Fruit fly (Drosophila melanogaster) whole organism, pupa: Measurements from ENCODE around the gene CG6996.

Source experiments
- CG10348 ChIP-seq: fragments of 200-800 bp; sonication (Bioruptor generic); IDR thresholded peaks from 2 replicates; pipeline ENCODE4 v1.3.6; 2022; ENCODE audit warnings: missing biosample characterization, missing genetic modification characterization
- CG12605 ChIP-seq: fragments of 200-800 bp; sonication (Bioruptor generic); IDR thresholded peaks from 2 replicates; pipeline ENCODE4 v1.3.6; 2022; ENCODE audit warnings: missing biosample characterization, missing genetic modification characterization
- CG13204 ChIP-seq: fragments of 200-800 bp; sonication (Bioruptor generic); optimal IDR thresholded peaks from 2 replicates; lab custom pipeline; 2018; ENCODE audit warnings: missing biosample characterization, mild to moderate bottlenecking, missing genetic modification characterization, moderate library complexity
- CG14655 ChIP-seq: fragments of 200-800 bp; sonication (Bioruptor generic); optimal IDR thresholded peaks from 3 replicates; lab custom pipeline; 2017; ENCODE audit warnings: mild to moderate bottlenecking, missing biosample characterization, missing genetic modification reagents, missing genetic modification characterization
- CG15710 ChIP-seq: fragments of 200-800 bp; sonication (Bioruptor generic); optimal IDR thresholded peaks from 2 replicates; lab custom pipeline; 2018; ENCODE audit warnings: missing biosample characterization, mild to moderate bottlenecking, missing genetic modification characterization, moderate library complexity
- CG17806 ChIP-seq: fragments of 200-800 bp; sonication (Bioruptor generic); optimal IDR thresholded peaks from 2 replicates; lab custom pipeline; 2018; ENCODE audit warnings: missing biosample characterization, mild to moderate bottlenecking, missing genetic modification characterization, moderate library complexity
- CG32121 ChIP-seq: fragments of 200-800 bp; sonication (Bioruptor generic); IDR thresholded peaks from 2 replicates; pipeline ENCODE4 v1.3.6; 2022; ENCODE audit warnings: missing biosample characterization, missing genetic modification characterization
- CG34367 ChIP-seq: fragments of 200-800 bp; sonication (Bioruptor generic); optimal IDR thresholded peaks from 2 replicates; lab custom pipeline; 2018; ENCODE audit warnings: missing biosample characterization, mild to moderate bottlenecking, missing genetic modification characterization
- CG4496 ChIP-seq: fragments of 200-800 bp; sonication (Bioruptor generic); IDR thresholded peaks from 3 replicates; pipeline ENCODE4 v1.3.6; 2022; ENCODE audit warnings: missing biosample characterization, missing genetic modification characterization
- CG8159 ChIP-seq: fragments of 200-800 bp; sonication (Bioruptor generic); optimal IDR thresholded peaks from 3 replicates; lab custom pipeline; 2018; ENCODE audit warnings: missing biosample characterization, mild to moderate bottlenecking, missing genetic modification characterization, moderate library complexity
- CG8301 ChIP-seq: fragments of 200-800 bp; sonication (Bioruptor generic); optimal IDR thresholded peaks from 2 replicates; lab custom pipeline; 2018; ENCODE audit warnings: missing biosample characterization, mild to moderate bottlenecking, missing genetic modification characterization
- CG9948 ChIP-seq: fragments of 200-800 bp; sonication (Bioruptor generic); optimal IDR thresholded peaks from 2 replicates; lab custom pipeline; 2018; ENCODE audit warnings: missing biosample characterization, mild to moderate bottlenecking, missing genetic modification characterization, moderate library complexity
- D1 ChIP-seq: fragments of 200-800 bp; sonication (Bioruptor generic); optimal IDR thresholded peaks from 2 replicates; lab custom pipeline; 2018; ENCODE audit warnings: missing biosample characterization, mild to moderate bottlenecking, missing genetic modification characterization, moderate library complexity
- EcR ChIP-seq: fragments of 200-800 bp; sonication (Bioruptor generic); optimal IDR thresholded peaks from 3 replicates; lab custom pipeline; 2019; ENCODE audit warnings: missing biosample characterization, missing genetic modification characterization, mild to moderate bottlenecking, moderate library complexity, missing genetic modification reagents
- Ets98B ChIP-seq: fragments of 200-800 bp; sonication (Bioruptor generic); IDR thresholded peaks from 2 replicates; pipeline ENCODE4 v1.3.6; 2022; ENCODE audit warnings: missing biosample characterization, missing genetic modification characterization
- Pif1A ChIP-seq: fragments of 200-800 bp; sonication (Bioruptor generic); optimal IDR thresholded peaks from 3 replicates; lab custom pipeline; 2016; ENCODE audit warnings: missing biosample characterization, missing genetic modification characterization
- Pif1B ChIP-seq: fragments of 200-800 bp; sonication (Bioruptor generic); optimal IDR thresholded peaks from 3 replicates; lab custom pipeline; 2016; ENCODE audit warnings: missing biosample characterization, missing genetic modification characterization
- Snoo ChIP-seq: fragments of 200-800 bp; sonication (Bioruptor generic); optimal IDR thresholded peaks from 3 replicates; lab custom pipeline; 2017; ENCODE audit warnings: missing biosample characterization, mild to moderate bottlenecking, missing genetic modification characterization, inconsistent platforms
- fd96Ca ChIP-seq: fragments of 200-800 bp; sonication (Bioruptor generic); IDR thresholded peaks from 3 replicates; pipeline ENCODE4 v1.3.6; 2022; ENCODE audit warnings: missing biosample characterization, missing genetic modification characterization
- gl ChIP-seq: fragments of 200-800 bp; sonication (Bioruptor generic); optimal IDR thresholded peaks from 2 replicates; lab custom pipeline; 2018; ENCODE audit warnings: missing biosample characterization, mild to moderate bottlenecking, missing genetic modification characterization
- rn ChIP-seq: fragments of 200-800 bp; sonication (Bioruptor generic); IDR thresholded peaks from 2 replicates; pipeline ENCODE4 v1.3.6; 2022; ENCODE audit warnings: missing biosample characterization, missing genetic modification characterization

The CG6996 gene

dm6 chr3L:20230178-20230775 lies 22.9 kb downstream of the CG6996 start:
- TF ChIP-seq CG32121 (GFP tag; lab: Robert Waterston, UW) (no peak), CG17806 (no peak), fd96Ca (GFP tag; lab: Robert Waterston, UW) (no peak), EcR (GFP tag; lab: Kevin White, UChicago) (peak; percentile 97)

dm6 chr3L:20231369-20231768 lies 24.0 kb downstream of the CG6996 start, which contains the start of gene CG13813:
Gene CG13813 (plus strand): TSS chr3L:20231669.
- TF ChIP-seq CG12605, result no peak
- TF ChIP-seq Ets98B (GFP tag; lab: Robert Waterston, UW), result no peak
- no peak for TF ChIP-seq Pif1A (GFP tag; lab: Kevin White, UChicago)
- no peak for TF ChIP-seq CG8159 (tag; lab: Kevin White, UChicago)

dm6 chr3L:20237167-20237566 lies 29.8 kb downstream of the CG6996 start:
- TF ChIP-seq D1, result no peak
- TF ChIP-seq CG14655 (GFP tag; lab: Kevin White, UChicago), result no peak
- TF ChIP-seq, all 21 proteins: peak for 0

dm6 chr3L:20240753-20241152 lies 33.4 kb downstream of the CG6996 start, which contains the start of gene Clc:
Gene Clc (plus strand): TSS chr3L:20241053.
- no peak for TF ChIP-seq CG34367 (tag; lab: Kevin White, UChicago)
- TF ChIP-seq CG17806, result no peak
- TF ChIP-seq CG8159 (tag; lab: Kevin White, UChicago), result no peak
- no peak for TF ChIP-seq fd96Ca (GFP tag; lab: Robert Waterston, UW)
- TF ChIP-seq CG10348 (GFP tag; lab: Robert Waterston, UW), result no peak
- no peak for TF ChIP-seq Pif1A (GFP tag; lab: Kevin White, UChicago)
- no peak for TF ChIP-seq CG9948 (tag; lab: Kevin White, UChicago)
- no peak for TF ChIP-seq gl (tag; lab: Kevin White, UChicago)
- TF ChIP-seq Ets98B (GFP tag; lab: Robert Waterston, UW), result no peak
- TF ChIP-seq, all 21 proteins: peak for 0

- TF ChIP-seq EcR (GFP tag; lab: Kevin White, UChicago) (peak; percentile 21), CG4496 (GFP tag; lab: Robert Waterston, UW) (0 out of 3 replicates have a peak, but pooled peaks have one; percentile 7), CG32121 (GFP tag; lab: Robert Waterston, UW) (0 out of 2 replicates have a peak, but pooled peaks have one; percentile 21), Pif1B (GFP tag; lab: Kevin White, UChicago) (no peak), Ets98B (GFP tag; lab: Robert Waterston, UW) (no peak)
Observed at dm6 chr3L:20241163-20241970, 34.0 kb downstream of the CG6996 start, which contains the start of the genes CG6951 and CG17233. Gene CG6951 (plus strand): TSS chr3L:20241267. Gene CG17233 (minus strand): TSS chr3L:20241903.

- TF ChIP-seq CG13204 (no peak), D1 (no peak), CG34367 (tag; lab: Kevin White, UChicago) (peak; percentile 29), CG8159 (tag; lab: Kevin White, UChicago) (peak; percentile 53), CG17806 (peak; percentile 19), CG15710 (tag; lab: Kevin White, UChicago) (peak; percentile 48), gl (tag; lab: Kevin White, UChicago) (no peak), CG14655 (GFP tag; lab: Kevin White, UChicago) (no peak), CG8301 (tag; lab: Kevin White, UChicago) (peak; percentile 15), EcR (GFP tag; lab: Kevin White, UChicago) (no peak), Snoo (tag; lab: Kevin White, UChicago) (peak; percentile 45), CG32121 (GFP tag; lab: Robert Waterston, UW) (peak; percentile 61; the same call in 1 of the 2 replicates), fd96Ca (GFP tag; lab: Robert Waterston, UW) (no peak), Ets98B (GFP tag; lab: Robert Waterston, UW) (peak; percentile 50; the same call in 1 of the 2 replicates), CG10348 (GFP tag; lab: Robert Waterston, UW) (no peak), CG12605 (no peak; the same call in none of the 2 replicates), CG9948 (tag; lab: Kevin White, UChicago) (peak; percentile 47), Pif1A (GFP tag; lab: Kevin White, UChicago) (no peak), Pif1B (GFP tag; lab: Kevin White, UChicago) (peak; percentile 39), CG4496 (GFP tag; lab: Robert Waterston, UW) (peak; percentile 81), rn (0 out of 2 replicates have a peak, but pooled peaks have one; percentile 10)
Observed at dm6 chr3L:20241987-20242982, 35.0 kb downstream of the CG6996 start.
